Fruit fly (Drosophila melanogaster) S2 (cell line): Measurements from ENCODE around the gene stwl.
A peak's percentile ranks its signal among the peaks of the same experiment; 100 is the strongest.

ENCODE experiments used
- CG8478 ChIP-seq: fragments of >200 bp; optimal IDR thresholded peaks from 2 replicates; lab custom pipeline; 2018
- CTCF ChIP-seq, 2 experiments: fragments of >200 bp; optimal IDR thresholded peaks; 2 replicates each; lab custom pipeline; 2018

Gene stwl

dm6 chr3L:14366124-14366523 is 43.6 kb downstream of the stwl start:
- no peak for TF ChIP-seq CG8478 (lab: Kevin White, UChicago)
- TF ChIP-seq CTCF (optimal IDR thresholded peaks at IDR 0.05; lab: Kevin White, UChicago) = no peak

DNA sequence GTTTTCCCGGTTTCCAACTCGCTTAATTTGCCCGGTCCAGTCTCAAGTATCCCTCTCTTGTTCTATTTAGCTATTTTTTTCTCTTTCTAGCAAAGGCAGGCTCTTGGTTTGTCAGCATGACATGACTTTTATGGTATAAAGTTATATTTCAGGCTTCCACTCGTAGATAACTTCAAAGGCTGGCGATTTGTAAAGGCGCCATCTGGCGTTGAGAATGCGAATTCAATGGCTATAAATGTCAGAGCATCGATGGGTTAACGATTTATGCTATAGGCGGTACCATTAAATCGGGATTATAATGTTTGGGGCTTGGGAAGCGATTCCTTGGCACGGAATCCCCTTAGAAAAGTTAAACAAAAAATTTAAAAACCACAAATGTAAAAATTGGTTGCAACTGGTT is 44.3 kb downstream of the stwl start:
- TF ChIP-seq CTCF (optimal IDR thresholded peaks at IDR 0.05; lab: Kevin White, UChicago) = peak; percentile 73 to 78
- no peak for TF ChIP-seq CG8478 (lab: Kevin White, UChicago)

DNA sequence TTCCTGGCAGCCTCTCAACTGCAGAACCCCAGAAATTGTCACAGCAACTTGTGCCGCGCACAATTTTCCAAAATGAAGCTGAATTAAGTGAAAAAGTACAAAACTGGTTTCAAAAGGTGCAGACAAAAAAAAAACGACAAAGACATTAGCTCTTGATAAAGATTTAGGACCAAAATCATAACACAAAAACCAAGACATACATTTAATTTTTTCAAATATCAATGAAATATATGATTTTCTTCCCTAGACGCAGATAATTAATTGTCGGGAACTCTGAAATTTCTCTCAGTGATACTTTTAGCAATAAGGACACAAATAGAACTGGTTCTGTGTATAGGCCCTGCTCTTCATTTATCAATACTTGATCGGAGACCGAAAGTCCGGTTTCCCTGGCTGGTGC is 45.0 kb downstream of the stwl start:
- TF ChIP-seq CG8478 (lab: Kevin White, UChicago) (no peak), CTCF (optimal IDR thresholded peaks at IDR 0.05; lab: Kevin White, UChicago) (no peak)

- TF ChIP-seq CG8478 (lab: Kevin White, UChicago) = no peak
- no peak for TF ChIP-seq CTCF (optimal IDR thresholded peaks at IDR 0.05; lab: Kevin White, UChicago)
These were observed 46.5 kb downstream of the stwl start for dm6 chr3L:14363103-14363751.

DNA sequence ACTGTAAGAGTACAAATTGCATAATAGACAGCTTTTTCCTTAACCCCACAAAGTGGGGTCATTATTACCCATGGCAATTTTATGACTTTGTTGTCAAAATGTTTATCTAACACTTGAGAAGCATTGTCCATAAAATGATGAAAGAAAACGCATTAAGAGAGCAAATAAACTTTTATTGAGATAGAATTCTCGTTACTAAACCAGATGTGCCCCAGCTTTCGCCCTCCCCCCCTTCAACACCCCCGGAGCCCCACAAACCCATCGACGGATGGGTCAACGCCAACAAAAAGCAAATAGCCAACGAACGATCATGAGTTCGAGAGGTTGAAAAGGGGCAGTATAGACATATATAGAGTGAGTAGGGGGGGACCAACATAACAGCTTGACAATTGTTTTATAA is 47.1 kb downstream of the stwl start:
- TF ChIP-seq CG8478 (lab: Kevin White, UChicago) = no peak
- TF ChIP-seq CTCF (optimal IDR thresholded peaks at IDR 0.05; lab: Kevin White, UChicago) = no peak

dm6 chr3L:14362028-14362427 is 47.7 kb downstream of the stwl start:
- no peak for TF ChIP-seq CTCF (optimal IDR thresholded peaks at IDR 0.05; lab: Kevin White, UChicago)
- TF ChIP-seq CG8478 (lab: Kevin White, UChicago) = no peak

dm6 chr3L:14359815-14360719 is 49.7 kb downstream of the stwl start:
- TF ChIP-seq CG8478 (lab: Kevin White, UChicago) = no peak
- TF ChIP-seq CTCF (optimal IDR thresholded peaks at IDR 0.05; lab: Kevin White, UChicago) = peak; percentile 72 to 78

- TF ChIP-seq CG8478 (lab: Kevin White, UChicago) (no peak), CTCF (optimal IDR thresholded peaks at IDR 0.05; lab: Kevin White, UChicago) (no peak)
These were observed 50.8 kb downstream of the stwl start for dm6 chr3L:14358899-14359298.

DNA sequence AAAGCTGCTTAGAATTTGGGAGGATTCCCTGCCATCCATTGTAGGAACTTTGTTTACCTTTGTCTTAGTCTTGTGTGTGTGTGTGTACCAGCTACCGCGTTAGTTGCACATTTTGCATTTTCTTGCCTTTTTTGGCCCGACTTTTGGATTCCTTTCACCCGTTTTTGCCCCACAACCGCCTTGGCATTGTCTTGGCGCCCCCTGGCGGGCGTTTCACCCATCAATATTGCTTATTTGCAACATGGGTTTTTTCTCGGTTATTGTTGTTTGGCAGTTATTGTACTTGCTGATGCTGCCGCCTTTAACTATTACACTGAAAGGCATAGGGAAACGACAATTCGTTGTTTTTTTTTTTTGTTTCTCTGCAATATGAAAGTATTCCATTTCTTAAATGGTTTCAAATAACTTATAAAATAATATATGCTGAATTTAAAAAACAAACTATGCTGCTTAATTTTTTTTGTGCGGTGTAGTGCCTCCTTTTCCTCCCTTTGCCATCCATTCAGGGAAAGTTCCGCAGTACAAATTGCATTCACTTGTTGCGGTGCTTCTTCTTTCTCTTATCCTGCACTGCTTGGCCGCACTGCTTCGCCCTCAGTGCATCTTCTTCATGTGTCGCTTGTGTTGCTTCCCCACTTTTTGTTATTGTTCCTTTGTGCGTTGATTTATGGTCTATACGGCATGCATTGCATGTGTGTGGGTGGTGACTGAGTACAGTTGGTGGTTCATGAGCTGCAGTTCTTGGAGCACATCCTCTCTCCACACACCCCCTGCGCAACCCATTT is 53.0 kb downstream of the stwl start:
- no peak for TF ChIP-seq CG8478 (lab: Kevin White, UChicago)
- peak; percentile 69 to 75 for TF ChIP-seq CTCF (optimal IDR thresholded peaks at IDR 0.05; lab: Kevin White, UChicago)

DNA sequence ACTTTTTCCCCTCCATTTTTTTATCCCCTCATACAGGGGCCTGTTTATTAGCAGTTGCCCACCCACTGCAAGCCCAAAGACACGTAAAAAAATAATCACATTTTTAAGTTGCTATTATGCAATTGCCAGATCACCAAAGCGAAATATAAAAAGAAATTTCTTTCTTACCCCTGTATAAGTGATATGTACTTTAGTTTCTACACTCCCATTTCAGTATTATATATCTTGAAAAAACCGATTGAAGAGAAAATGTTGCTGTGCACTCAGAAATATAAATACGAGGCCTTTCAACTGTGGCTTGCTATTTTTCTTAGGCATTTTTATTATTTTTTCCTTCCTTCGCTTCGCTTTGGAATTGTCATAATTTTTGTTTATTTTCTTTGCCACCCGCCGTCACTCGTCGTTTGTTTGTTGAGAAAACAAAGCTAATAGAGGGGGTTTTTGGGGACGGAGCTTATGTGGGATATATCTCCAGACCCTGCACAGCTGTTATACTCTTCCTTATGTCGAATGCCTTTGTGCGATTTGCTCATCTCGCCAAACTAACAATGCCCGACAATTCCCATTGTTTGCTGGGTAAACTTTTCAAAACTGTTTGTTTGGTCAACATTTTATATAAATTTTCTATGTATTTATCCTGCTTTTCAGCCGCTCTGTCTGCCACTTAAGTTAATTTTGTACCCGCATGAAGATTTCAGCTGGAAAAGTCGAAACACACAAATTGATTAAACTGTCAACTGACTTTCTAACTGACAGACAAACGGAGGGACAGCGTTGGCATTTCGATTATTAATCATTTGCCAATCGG is 55.2 kb downstream of the stwl start:
- TF ChIP-seq CG8478 (lab: Kevin White, UChicago) (no peak), CTCF (optimal IDR thresholded peaks at IDR 0.05; lab: Kevin White, UChicago) (no peak)

DNA sequence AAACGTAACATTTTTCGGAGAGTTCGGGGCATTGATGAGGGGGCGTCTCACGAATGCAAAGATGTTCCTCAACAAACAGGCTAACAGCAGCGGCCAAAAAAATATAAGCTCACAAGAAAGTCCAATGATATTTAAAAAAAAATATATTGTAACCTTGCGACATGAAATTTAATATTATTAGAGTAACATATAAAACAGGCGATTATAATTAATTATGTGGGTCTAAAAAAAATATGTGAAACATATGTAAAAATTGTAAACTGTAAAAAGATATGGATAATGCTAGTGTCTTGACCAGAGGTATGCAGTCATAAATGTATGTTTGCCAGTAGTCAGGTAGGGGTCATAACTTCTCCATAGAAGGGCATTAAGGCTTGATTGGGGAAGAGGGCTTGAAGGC is 56.6 kb downstream of the stwl start:
- TF ChIP-seq CTCF (optimal IDR thresholded peaks at IDR 0.05; lab: Kevin White, UChicago) = no peak
